Worm (Caenorhabditis elegans) whole organism, L1 larva: ENCODE data around the gene lec-5.

ENCODE experiments used
- C34B4.2 ChIP-seq: sonication (generic microtip); optimal IDR thresholded peaks from 2 replicates; lab custom pipeline; 2017; ENCODE audit warnings: mild to moderate bottlenecking, missing genetic modification characterization, missing compliant biosample characterization
- F16B12.6 ChIP-seq: fragments of 150-350 bp; optimal IDR thresholded peaks from 2 replicates; lab custom pipeline; 2014; ENCODE audit warnings: missing biosample characterization, missing genetic modification characterization
- Y116A8C.19 ChIP-seq: sonication (generic microtip); optimal IDR thresholded peaks from 2 replicates; lab custom pipeline; 2016; ENCODE audit warnings: missing compliant biosample characterization, missing genetic modification characterization, borderline replicate concordance
- aha-1 ChIP-seq: fragments of 150-350 bp; optimal IDR thresholded peaks from 2 replicates; lab custom pipeline; 2014; ENCODE audit warnings: missing biosample characterization, missing genetic modification characterization
- aly-2 ChIP-seq: fragments of 150-350 bp; optimal IDR thresholded peaks from 2 replicates; lab custom pipeline; 2014; ENCODE audit warnings: missing biosample characterization, missing genetic modification characterization
- ama-1 ChIP-seq: fragments of 150-350 bp; optimal IDR thresholded peaks from 2 replicates; lab custom pipeline; 2014
- blmp-1 ChIP-seq: fragments of 150-350 bp; optimal IDR thresholded peaks from 2 replicates; lab custom pipeline; 2014; ENCODE audit warnings: missing biosample characterization, missing genetic modification characterization
- ceh-8 ChIP-seq: fragments of 200-800 bp; sonication (Bioruptor generic); optimal IDR thresholded peaks from 2 replicates; lab custom pipeline; 2018; ENCODE audit warnings: mild to moderate bottlenecking, missing genetic modification characterization, moderate library complexity, missing compliant biosample characterization
- ceh-82 ChIP-seq, 3 experiments: fragments of 150-350 bp in 1 of 3; sonication (generic microtip) in 2 of 3; optimal IDR thresholded peaks; 2 replicates each; lab custom pipeline; 2014 to 2017; ENCODE audit warnings: missing biosample characterization in 3 of 3, missing genetic modification characterization in 3 of 3
- ceh-90 ChIP-seq: sonication (generic microtip); optimal IDR thresholded peaks from 2 replicates; lab custom pipeline; 2016; ENCODE audit warnings: missing genetic modification characterization, missing compliant biosample characterization
- efl-3 ChIP-seq: fragments of 200-800 bp; sonication (Bioruptor generic); optimal IDR thresholded peaks from 2 replicates; lab custom pipeline; 2018; ENCODE audit warnings: mild to moderate bottlenecking, missing genetic modification characterization, missing compliant biosample characterization
- egl-27 ChIP-seq, 2 experiments: fragments of 150-350 bp in 1 of 2; sonication (generic microtip); optimal IDR thresholded peaks; 3 replicates each; lab custom pipeline; 2017 to 2018; ENCODE audit warnings: missing biosample characterization in 2 of 2, missing genetic modification characterization in 2 of 2, missing genetic modification reagents in 2 of 2
- elt-2 ChIP-seq: sonication (generic microtip); optimal IDR thresholded peaks from 2 replicates; lab custom pipeline; 2016; ENCODE audit warnings: missing genetic modification characterization, mild to moderate bottlenecking, inconsistent platforms, missing compliant biosample characterization, missing genetic modification reagents
- elt-3 ChIP-seq, 6 experiments: fragments of 150-350 bp in 1 of 6; sonication (generic microtip); optimal IDR thresholded peaks; 2 replicates each; lab custom pipeline; 2017 to 2018; ENCODE audit warnings: missing biosample characterization in 6 of 6, missing genetic modification characterization in 6 of 6, inconsistent platforms in 1 of 6
- ets-5 ChIP-seq: fragments of 200-800 bp; sonication (Bioruptor generic); IDR thresholded peaks from 2 replicates; pipeline ENCODE4 v1.3.6; 2022; ENCODE audit warnings: missing genetic modification characterization, missing compliant biosample characterization
- fkh-10 ChIP-seq: sonication (generic microtip); optimal IDR thresholded peaks from 2 replicates; lab custom pipeline; 2017; ENCODE audit warnings: missing biosample characterization, missing genetic modification reagents, missing genetic modification characterization
- fkh-4 ChIP-seq: sonication (generic microtip); optimal IDR thresholded peaks from 2 replicates; lab custom pipeline; 2016; ENCODE audit warnings: missing compliant biosample characterization, missing genetic modification characterization, borderline replicate concordance
- fkh-8 ChIP-seq: sonication (generic microtip); optimal IDR thresholded peaks from 2 replicates; lab custom pipeline; 2016; ENCODE audit warnings: mild to moderate bottlenecking, missing genetic modification characterization, missing compliant biosample characterization
- fos-1 ChIP-seq: fragments of 150-350 bp; optimal IDR thresholded peaks from 2 replicates; lab custom pipeline; 2014; ENCODE audit warnings: missing biosample characterization, missing genetic modification characterization
- grh-1 ChIP-seq: fragments of 200-800 bp; sonication (Bioruptor generic); IDR thresholded peaks from 2 replicates; pipeline ENCODE4 v1.3.6; 2022; ENCODE audit warnings: missing genetic modification reagents, missing genetic modification characterization, missing compliant biosample characterization
- hlh-17 ChIP-seq: fragments of 200-800 bp; sonication (Bioruptor generic); optimal IDR thresholded peaks from 2 replicates; lab custom pipeline; 2018; ENCODE audit warnings: missing genetic modification characterization, mild to moderate bottlenecking, missing compliant biosample characterization, moderate library complexity, borderline replicate concordance
- hlh-4 ChIP-seq: sonication (generic microtip); optimal IDR thresholded peaks from 2 replicates; lab custom pipeline; 2016; ENCODE audit warnings: mild to moderate bottlenecking, missing genetic modification characterization, missing compliant biosample characterization
- irx-1 ChIP-seq: sonication (generic microtip); optimal IDR thresholded peaks from 2 replicates; lab custom pipeline; 2016; ENCODE audit warnings: missing genetic modification characterization, missing compliant biosample characterization
- lin-14 ChIP-seq: fragments of 200-800 bp; sonication (Bioruptor generic); optimal IDR thresholded peaks from 2 replicates; lab custom pipeline; 2018; ENCODE audit warnings: mild to moderate bottlenecking, missing genetic modification characterization, moderate library complexity, missing compliant biosample characterization
- lin-15B ChIP-seq: fragments of 150-350 bp; sonication (generic microtip); optimal IDR thresholded peaks from 3 replicates; lab custom pipeline; 2014; ENCODE audit warnings: missing biosample characterization, missing genetic modification characterization
- lin-39 ChIP-seq: fragments of 150-350 bp; optimal IDR thresholded peaks from 2 replicates; lab custom pipeline; 2014; ENCODE audit warnings: missing biosample characterization, missing genetic modification reagents, missing genetic modification characterization
- lir-3 ChIP-seq: sonication (generic microtip); optimal IDR thresholded peaks from 2 replicates; lab custom pipeline; 2016; ENCODE audit warnings: mild to moderate bottlenecking, missing genetic modification characterization, moderate library complexity, missing compliant biosample characterization; ENCODE audit not compliant: poor library complexity
- mab-9 ChIP-seq: fragments of 200-800 bp; sonication (Bioruptor generic); IDR thresholded peaks from 2 replicates; pipeline ENCODE4 v1.3.6; 2022; ENCODE audit warnings: missing genetic modification reagents, missing genetic modification characterization, missing compliant biosample characterization
- mep-1 ChIP-seq: fragments of 150-350 bp; optimal IDR thresholded peaks from 2 replicates; lab custom pipeline; 2014; ENCODE audit warnings: missing biosample characterization, missing genetic modification characterization
- nhr-19 ChIP-seq: fragments of 200-800 bp; sonication (Bioruptor generic); conservative IDR thresholded peaks from 2 replicates; pipeline ENCODE4 v1.3.6; 2022; ENCODE audit warnings: missing genetic modification characterization, missing compliant biosample characterization
- nhr-237 ChIP-seq: fragments of 150-350 bp; optimal IDR thresholded peaks from 2 replicates; lab custom pipeline; 2014; ENCODE audit warnings: missing biosample characterization, missing genetic modification characterization
- nhr-28 ChIP-seq: fragments of 150-350 bp; optimal IDR thresholded peaks from 2 replicates; lab custom pipeline; 2014; ENCODE audit warnings: missing biosample characterization, missing genetic modification characterization
- nhr-47 ChIP-seq: sonication (generic microtip); optimal IDR thresholded peaks from 2 replicates; lab custom pipeline; 2016; ENCODE audit warnings: mild to moderate bottlenecking, missing genetic modification characterization, moderate library complexity, missing compliant biosample characterization
- nhr-71 ChIP-seq: sonication (generic microtip); optimal IDR thresholded peaks from 2 replicates; lab custom pipeline; 2016; ENCODE audit warnings: mild to moderate bottlenecking, missing genetic modification characterization, moderate library complexity, missing compliant biosample characterization
- nhr-77 ChIP-seq: fragments of 150-350 bp; optimal IDR thresholded peaks from 2 replicates; lab custom pipeline; 2014; ENCODE audit warnings: missing biosample characterization, missing genetic modification characterization
- pag-3 ChIP-seq: sonication (generic microtip); optimal IDR thresholded peaks from 2 replicates; lab custom pipeline; 2017; ENCODE audit warnings: missing genetic modification characterization, mild to moderate bottlenecking, missing compliant biosample characterization, antibody characterized with exemption, borderline replicate concordance; ENCODE audit not compliant: insufficient read depth
- pax-3 ChIP-seq: fragments of 200-800 bp; sonication (Bioruptor generic); optimal IDR thresholded peaks from 2 replicates; lab custom pipeline; 2018; ENCODE audit warnings: mild to moderate bottlenecking, missing genetic modification characterization, moderate library complexity, missing compliant biosample characterization
- pqm-1 ChIP-seq: sonication (generic microtip); optimal IDR thresholded peaks from 3 replicates; lab custom pipeline; 2017; ENCODE audit warnings: missing biosample characterization, missing genetic modification characterization
- snpc-4 ChIP-seq: fragments of 150-350 bp; optimal IDR thresholded peaks from 2 replicates; lab custom pipeline; 2014; ENCODE audit warnings: missing biosample characterization, missing genetic modification characterization
- snu-23 ChIP-seq: sonication (generic microtip); optimal IDR thresholded peaks from 2 replicates; lab custom pipeline; 2016; ENCODE audit warnings: missing genetic modification characterization, missing compliant biosample characterization
- sox-4 ChIP-seq: sonication (generic microtip); optimal IDR thresholded peaks from 2 replicates; lab custom pipeline; 2016; ENCODE audit warnings: missing genetic modification characterization, missing compliant biosample characterization
- swsn-7 ChIP-seq: sonication (generic microtip); optimal IDR thresholded peaks from 2 replicates; lab custom pipeline; 2016; ENCODE audit warnings: missing genetic modification characterization, missing compliant biosample characterization
- tbx-2 ChIP-seq: sonication (generic microtip); optimal IDR thresholded peaks from 2 replicates; lab custom pipeline; 2016; ENCODE audit warnings: missing genetic modification characterization, missing compliant biosample characterization
- tlp-1 ChIP-seq: fragments of 150-350 bp; optimal IDR thresholded peaks from 2 replicates; lab custom pipeline; 2014; ENCODE audit warnings: missing biosample characterization, missing genetic modification characterization
- unc-130 ChIP-seq: fragments of 150-350 bp; optimal IDR thresholded peaks from 2 replicates; lab custom pipeline; 2017; ENCODE audit warnings: missing biosample characterization, missing genetic modification characterization, inconsistent platforms
- unc-30 ChIP-seq: sonication (generic microtip); optimal IDR thresholded peaks from 2 replicates; lab custom pipeline; 2017; ENCODE audit warnings: missing biosample characterization, missing genetic modification characterization
- unc-86 ChIP-seq: sonication (generic microtip); optimal IDR thresholded peaks from 2 replicates; lab custom pipeline; 2016; ENCODE audit warnings: missing genetic modification characterization, missing compliant biosample characterization
- zip-4 ChIP-seq: fragments of 200-800 bp; sonication (Bioruptor generic); optimal IDR thresholded peaks from 2 replicates; lab custom pipeline; 2018; ENCODE audit warnings: mild to moderate bottlenecking, missing genetic modification characterization, moderate library complexity, missing compliant biosample characterization
- ztf-11 ChIP-seq, 2 experiments: sonication (generic microtip); optimal IDR thresholded peaks; 2 replicates each; lab custom pipeline; 2016 to 2017; ENCODE audit warnings: missing genetic modification characterization in 2 of 2, missing biosample characterization in 1 of 2, missing compliant biosample characterization in 1 of 2

Gene lec-5

ce11 chrII:5836153-5836719 is 4.7 kb downstream of the lec-5 start, which contains the start of gene fzo-1 (continued):
- TF ChIP-seq fkh-8 (tag; lab: Kevin White, UChicago) = peak; percentile 52
- TF ChIP-seq unc-130 (tag; lab: Kevin White, UChicago) = no peak
- TF ChIP-seq efl-3 = no peak
- TF ChIP-seq snu-23 (GFP tag; lab: Kevin White, UChicago) = peak; percentile 58
- TF ChIP-seq unc-30 = no peak
- no peak for TF ChIP-seq pag-3 (tag; lab: Kevin White, UChicago)
- no peak for TF ChIP-seq ceh-82 (tag; optimal IDR thresholded peaks at IDR 0.05; lab: Kevin White, UChicago)
- TF ChIP-seq F16B12.6 (tag; lab: Kevin White, UChicago) = peak; percentile 7
- TF ChIP-seq mep-1 (tag; lab: Kevin White, UChicago) = no peak
- TF ChIP-seq nhr-28 = no peak
- TF ChIP-seq fkh-4 = peak; percentile 39
- no peak for TF ChIP-seq nhr-77 (tag; lab: Kevin White, UChicago)
- TF ChIP-seq irx-1 = peak; percentile 20
- peak; percentile 2 for TF ChIP-seq unc-86
- TF ChIP-seq swsn-7 = peak; percentile 45
- TF ChIP-seq pqm-1 (tag; lab: Kevin White, UChicago) = no peak
- peak; percentile 15 for TF ChIP-seq lin-15B
- no peak for TF ChIP-seq zip-4 (GFP tag; lab: Kevin White, UChicago)
- peak; percentile 61 for TF ChIP-seq tbx-2 (tag; lab: Kevin White, UChicago)
- TF ChIP-seq aly-2 (tag; lab: Kevin White, UChicago) = no peak
- TF ChIP-seq snpc-4 (tag; lab: Kevin White, UChicago) = peak; percentile 20
- TF ChIP-seq C34B4.2 = no peak
- peak; percentile 73 for TF ChIP-seq lin-14 (GFP tag; lab: Kevin White, UChicago)
- TF ChIP-seq grh-1 (GFP tag; lab: Robert Waterston, UW) = no peak
- no peak for TF ChIP-seq ceh-8 (GFP tag; lab: Kevin White, UChicago)
- TF ChIP-seq sox-4 (tag; lab: Kevin White, UChicago) = peak; percentile 71
- TF ChIP-seq aha-1 = no peak
- TF ChIP-seq nhr-47 = peak; percentile 69
- TF ChIP-seq tlp-1 (tag; lab: Kevin White, UChicago) = no peak
- peak; percentile 64 for TF ChIP-seq ceh-90
- TF ChIP-seq egl-27 (tag; optimal IDR thresholded peaks at IDR 0.05; lab: Kevin White, UChicago) = no peak
- peak; percentile 86 for TF ChIP-seq pax-3 (tag; lab: Kevin White, UChicago)
- peak; percentile 46 for TF ChIP-seq blmp-1
- no peak for TF ChIP-seq hlh-17 (GFP tag; lab: Kevin White, UChicago)
- TF ChIP-seq elt-2 (tag; lab: Kevin White, UChicago) = peak; percentile 37
- TF ChIP-seq lir-3 (tag; lab: Kevin White, UChicago) = peak; percentile 77
- TF ChIP-seq Y116A8C.19 (tag; lab: Kevin White, UChicago) = no peak
- TF ChIP-seq nhr-237 (tag; lab: Kevin White, UChicago) = no peak
- TF ChIP-seq elt-3 (tag; optimal IDR thresholded peaks at IDR 0.05; lab: Kevin White, UChicago) = no peak
- peak in 1 of 2 experiments; percentile 64 for TF ChIP-seq ztf-11 (tag; optimal IDR thresholded peaks at IDR 0.05; lab: Kevin White, UChicago)
- no peak for TF ChIP-seq fkh-10 (GFP tag; lab: Kevin White, UChicago)
- no peak for TF ChIP-seq lin-39 (tag; lab: Kevin White, UChicago)
- TF ChIP-seq nhr-19 (GFP tag; lab: Robert Waterston, UW) = 0 out of 2 replicates have a peak, but pooled peaks have one; percentile 16
- no peak for TF ChIP-seq hlh-4
- TF ChIP-seq nhr-71 = peak; percentile 74
- no peak for TF ChIP-seq ama-1 (lab: Kevin White, UChicago)
- no peak for TF ChIP-seq ets-5
- no peak for TF ChIP-seq mab-9 (GFP tag; lab: Robert Waterston, UW)
- TF ChIP-seq fos-1 (tag; lab: Kevin White, UChicago) = no peak
